Worm (Caenorhabditis elegans): ENCODE measurements around the gene F38A6.5.

F38A6.5 gene

DNA sequence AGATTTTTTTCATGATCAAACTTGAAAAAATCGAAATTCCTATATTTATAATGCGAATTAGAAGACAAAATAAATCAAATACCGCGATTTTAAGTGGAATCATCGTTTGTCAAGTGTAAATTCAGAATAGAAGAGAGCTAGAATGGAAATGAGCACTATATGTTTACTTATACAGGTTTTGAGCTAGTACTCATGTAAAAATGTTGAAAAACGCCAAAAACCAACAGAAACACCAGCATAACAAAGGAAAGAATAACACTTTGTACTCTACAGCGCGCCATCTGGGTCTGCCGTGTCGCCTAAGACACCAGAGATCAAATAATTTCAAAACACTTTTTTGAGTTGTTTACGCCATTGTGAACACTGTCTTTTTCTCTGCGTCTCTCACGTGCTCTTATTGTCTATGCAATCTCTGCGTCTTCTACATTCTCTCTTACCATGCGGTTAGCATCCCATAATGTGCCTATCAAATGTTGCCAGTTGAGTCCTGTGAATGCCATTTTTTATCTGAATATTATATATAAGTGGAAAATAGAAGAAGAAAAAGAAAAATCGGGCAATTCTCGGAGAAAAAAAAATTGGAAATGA is 44.7 kb downstream of the F38A6.5 start, which contains the start of gene ipla-3 (continued):
- TF ChIP-seq nhr-10 (tag; optimal IDR thresholded peaks at IDR 0.05), result peak; percentile 12
- TF ChIP-seq sdz-12 (GFP tag; optimal IDR thresholded peaks at IDR 0.05), result no peak
- peak in 1 of 2 experiments; percentile 48 for TF ChIP-seq hif-1 (tag; optimal IDR thresholded peaks at IDR 0.05)
- TF ChIP-seq nhr-6 (tag; optimal IDR thresholded peaks at IDR 0.05), result peak; percentile 95
- TF ChIP-seq F10B5.3 (tag; optimal IDR thresholded peaks at IDR 0.05), result no peak
- TF ChIP-seq dmd-8 (GFP tag; IDR thresholded peaks at IDR 0.05), result no peak
- TF ChIP-seq snpc-4 (tag; optimal IDR thresholded peaks at IDR 0.05), result no peak
- TF ChIP-seq pqm-1 (tag; optimal IDR thresholded peaks at IDR 0.05), result peak; percentile 81
- peak; percentile 65; the same call in 1 of the 2 replicates for TF ChIP-seq zfp-3 (GFP tag; conservative IDR thresholded peaks at IDR 0.05)
- no peak for TF ChIP-seq set-16 (GFP tag; IDR thresholded peaks at IDR 0.05)
- peak; percentile 72 for TF ChIP-seq php-3 (GFP tag; IDR thresholded peaks at IDR 0.05)
- TF ChIP-seq ceh-82 (tag; optimal IDR thresholded peaks at IDR 0.05), result no peak
- TF ChIP-seq F44E2.7 (GFP tag; IDR thresholded peaks at IDR 0.05), result no peak
- TF ChIP-seq nhr-102 (tag; optimal IDR thresholded peaks at IDR 0.05), result peak; percentile 71
- TF ChIP-seq madf-9 (GFP tag; conservative IDR thresholded peaks at IDR 0.05), result no peak
- TF ChIP-seq ceh-44 (GFP tag; IDR thresholded peaks at IDR 0.05), result no peak
- TF ChIP-seq egl-27 (tag; optimal IDR thresholded peaks at IDR 0.05), result no peak
- TF ChIP-seq spr-3 (GFP tag; optimal IDR thresholded peaks at IDR 0.05), result no peak
- no peak for TF ChIP-seq nhr-25 (tag; optimal IDR thresholded peaks at IDR 0.05; ENCODE audit: borderline replicate concordance, insufficient read depth)
- peak; percentile 71 for TF ChIP-seq hmg-1.1 (GFP tag; IDR thresholded peaks at IDR 0.05)
- TF ChIP-seq hlh-30 (tag; optimal IDR thresholded peaks at IDR 0.05; ENCODE audit: insufficient read depth), result peak; percentile 88
- TF ChIP-seq F37D6.2 (tag; optimal IDR thresholded peaks at IDR 0.05), result no peak
- TF ChIP-seq fos-1 (tag; optimal IDR thresholded peaks at IDR 0.05), result no peak
- peak; percentile 77 to 97 for TF ChIP-seq daf-16 (GFP tag; optimal IDR thresholded peaks at IDR 0.05)
- peak; percentile 99 for TF ChIP-seq daf-16 (tag; optimal IDR thresholded peaks at IDR 0.05)
- no peak for TF ChIP-seq nhr-42 (GFP tag; IDR thresholded peaks at IDR 0.05)
- no peak for TF ChIP-seq nhr-41 (GFP tag; IDR thresholded peaks at IDR 0.05)
- TF ChIP-seq skn-1 (tag; optimal IDR thresholded peaks at IDR 0.05), result no peak
- no peak for TF ChIP-seq lin-15B (tag; optimal IDR thresholded peaks at IDR 0.05)
- no peak for TF ChIP-seq arid-1 (GFP tag; conservative IDR thresholded peaks at IDR 0.05)
- TF ChIP-seq daf-8 (GFP tag; IDR thresholded peaks at IDR 0.05), result no peak
- no peak for TF ChIP-seq F26F4.8 (GFP tag; conservative IDR thresholded peaks at IDR 0.05)
- no peak for TF ChIP-seq Y5F2A.4 (GFP tag; optimal IDR thresholded peaks at IDR 0.05)
- TF ChIP-seq lin-1 (GFP tag; IDR thresholded peaks at IDR 0.05), result peak; percentile 58; the same call in 1 of the 2 replicates
- peak in 1 of 2 experiments; percentile 84 for TF ChIP-seq unc-62 (GFP tag; optimal IDR thresholded peaks at IDR 0.05 in 1 of 2)
- no peak for TF ChIP-seq unc-62 (tag; optimal IDR thresholded peaks at IDR 0.05)
- no peak for TF ChIP-seq zip-11 (GFP tag; IDR thresholded peaks at IDR 0.05)
- TF ChIP-seq ztf-7 (tag; optimal IDR thresholded peaks at IDR 0.05), result no peak
- TF ChIP-seq zip-2 (tag; optimal IDR thresholded peaks at IDR 0.05), result no peak
- TF ChIP-seq daf-19 (GFP tag; conservative IDR thresholded peaks at IDR 0.05), result no peak
- no peak for TF ChIP-seq unc-39 (tag; optimal IDR thresholded peaks at IDR 0.05)
- peak in 1 of 2 experiments; percentile 53 for TF ChIP-seq lsy-2 (tag; optimal IDR thresholded peaks at IDR 0.05)
- TF ChIP-seq nhr-76 (tag; optimal IDR thresholded peaks at IDR 0.05), result peak; percentile 46
- TF ChIP-seq lin-39 (tag; optimal IDR thresholded peaks at IDR 0.05), result no peak
- TF ChIP-seq T20F7.1 (GFP tag; optimal IDR thresholded peaks at IDR 0.05), result no peak
- no peak for TF ChIP-seq dmd-9 (GFP tag; IDR thresholded peaks at IDR 0.05)
- TF ChIP-seq jun-1 (tag; optimal IDR thresholded peaks at IDR 0.05), result peak; percentile 50
- TF ChIP-seq tra-1 (GFP tag; IDR thresholded peaks at IDR 0.05), result 0 out of 2 replicates have a peak, but pooled peaks have one; percentile 37
- peak; percentile 3 for TF ChIP-seq duxl-1 (tag; optimal IDR thresholded peaks at IDR 0.05; ENCODE audit: poor library complexity)
- TF ChIP-seq nhr-48 (tag; optimal IDR thresholded peaks at IDR 0.05), result peak; percentile 94
- peak; percentile 91 for TF ChIP-seq nhr-77 (tag; optimal IDR thresholded peaks at IDR 0.05)
- peak; percentile 54 for TF ChIP-seq lin-38 (GFP tag; IDR thresholded peaks at IDR 0.05)

All from whole organism, L4 larva.